Worm (Caenorhabditis elegans) whole organism, L4 larva: Measurements from ENCODE around the gene cyk-1.

Source experiments
- R02D3.7 ChIP-seq: fragments of 150-350 bp; sonication (generic microtip); optimal IDR thresholded peaks from 3 replicates; lab custom pipeline; 2014; ENCODE audit warnings: missing biosample characterization, missing genetic modification characterization
- lin-39 ChIP-seq: fragments of 150-350 bp; optimal IDR thresholded peaks from 2 replicates; lab custom pipeline; 2014; ENCODE audit warnings: missing biosample characterization, missing genetic modification reagents, missing genetic modification characterization
- snpc-4 ChIP-seq: fragments of 150-350 bp; optimal IDR thresholded peaks from 2 replicates; lab custom pipeline; 2014; ENCODE audit warnings: missing biosample characterization, missing genetic modification characterization
- unc-62 ChIP-seq, 3 experiments: fragments of 150-350 bp in 1 of 3; sonication (generic microtip); optimal IDR thresholded peaks in 2 of 3; peaks in 1 of 3; 1 replicate in 1 of 3; 2 replicates in 2 of 3; lab custom pipeline; 2014 to 2017; ENCODE audit warnings: missing biosample characterization in 3 of 3, missing genetic modification characterization in 3 of 3, missing genetic modification reagents in 3 of 3, missing genotype in 1 of 3
- ztf-11 ChIP-seq: fragments of 150-350 bp; optimal IDR thresholded peaks from 2 replicates; lab custom pipeline; 2014; ENCODE audit warnings: missing biosample characterization, missing genetic modification characterization

- TF ChIP-seq R02D3.7 (no peak), lin-39 (tag; lab: Kevin White, UChicago) (no peak), unc-62 (GFP tag; optimal IDR thresholded peaks at IDR 0.05 in 1 of 2; lab: Kevin White, UChicago) (no peak), unc-62 (tag; optimal IDR thresholded peaks at IDR 0.05; lab: Kevin White, UChicago) (no peak), ztf-11 (tag; lab: Kevin White, UChicago) (no peak), snpc-4 (tag; lab: Kevin White, UChicago) (no peak)
Observed at ce11 chrIII:7069981-7070380, 41.0 kb upstream of the cyk-1 start, which contains the start of gene tmem-17.
